Fruit fly (Drosophila melanogaster): ENCODE data around the gene CG33257.
A peak's percentile ranks its signal among the peaks of the same experiment; 100 is the strongest.

CG33257 gene

dm6 chr3L:16313985-16314384 is 32.1 kb upstream of the CG33257 start, which contains the start of gene CG13062:
TSS of gene CG13062 (plus strand) at chr3L:16314285.
- no peak for TF ChIP-seq br (optimal IDR thresholded peaks at IDR 0.05)
- TF ChIP-seq Hey (tag; optimal IDR thresholded peaks at IDR 0.05), result no peak
- no peak for TF ChIP-seq lov (optimal IDR thresholded peaks at IDR 0.05)
- 0 out of 3 replicates have a peak, but pooled peaks have one; percentile 22 for TF ChIP-seq lov (GFP tag; IDR thresholded peaks at IDR 0.05)
- no peak for TF ChIP-seq Ada2b (GFP tag; IDR thresholded peaks at IDR 0.05)
- no peak for TF ChIP-seq bab2 (GFP tag; optimal IDR thresholded peaks at IDR 0.05)
- no peak for TF ChIP-seq CG10431 (GFP tag; optimal IDR thresholded peaks at IDR 0.05)

- TF ChIP-seq jing (GFP tag; optimal IDR thresholded peaks at IDR 0.05) (no peak), CG1233 (GFP tag; optimal IDR thresholded peaks at IDR 0.05) (no peak), al (GFP tag; IDR thresholded peaks at IDR 0.05) (no peak), Dek (tag; optimal IDR thresholded peaks at IDR 0.05) (no peak)
These were observed 28.4 kb upstream of the CG33257 start, which contains the start of gene Nplp3 for dm6 chr3L:16317724-16318123. TSS of gene Nplp3 (plus strand) at chr3L:16318024.

DNA sequence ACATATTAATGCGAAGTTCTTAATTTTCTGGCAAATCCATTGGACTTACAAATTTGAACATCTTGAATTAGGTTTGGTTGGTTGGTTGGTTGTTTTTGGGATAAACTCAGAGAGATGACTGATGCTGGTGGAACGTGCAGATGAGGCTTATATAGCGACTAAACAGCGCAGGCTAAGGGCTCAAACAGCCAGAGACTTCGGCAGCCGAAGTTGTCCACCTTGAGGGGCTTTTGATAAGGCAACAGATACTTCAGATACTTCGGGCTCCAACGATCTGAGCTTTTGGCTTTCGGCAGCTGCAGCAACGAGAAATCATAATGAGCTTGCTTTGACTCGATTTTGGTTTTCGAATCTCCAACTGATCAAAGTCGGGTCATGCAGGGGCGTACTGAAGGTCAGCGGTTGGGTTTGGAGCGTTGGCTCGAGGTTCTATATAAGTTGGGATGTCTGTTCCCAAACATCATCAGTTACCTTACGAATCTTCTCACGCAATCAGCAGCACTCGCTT is 26.7 kb upstream of the CG33257 start, which contains the start of the genes CG13041 and CG13060:
Gene CG13041 (minus strand): TSS at position 128 of the 508 bp plus-strand sequence.
Gene CG13060 (plus strand): TSS at position 458 of the 508 bp plus-strand sequence.
- TF ChIP-seq CG6689 (GFP tag; IDR thresholded peaks at IDR 0.05) (no peak), chinmo (GFP tag; IDR thresholded peaks at IDR 0.05; ENCODE audit: partially characterized antibody) (0 out of 4 replicates have a peak, but pooled peaks have one; percentile 61), corto (GFP tag; optimal IDR thresholded peaks at IDR 0.05) (no peak), CG9876 (GFP tag; optimal IDR thresholded peaks at IDR 0.05) (no peak), CG4707 (GFP tag; optimal IDR thresholded peaks at IDR 0.05) (no peak), kay (GFP tag; optimal IDR thresholded peaks at IDR 0.05) (no peak), dati (GFP tag; IDR thresholded peaks at IDR 0.05) (no peak), CG8281 (tag; optimal IDR thresholded peaks at IDR 0.05) (no peak), Fer2 (tag; optimal IDR thresholded peaks at IDR 0.05) (no peak), CG8944 (GFP tag; optimal IDR thresholded peaks at IDR 0.05) (no peak), CG34224 (GFP tag; IDR thresholded peaks at IDR 0.05; ENCODE audit: partially characterized antibody) (no peak), lbe (GFP tag; optimal IDR thresholded peaks at IDR 0.05) (no peak), Deaf1 (tag; optimal IDR thresholded peaks at IDR 0.05) (peak; percentile 68), CG6654 (GFP tag; optimal IDR thresholded peaks at IDR 0.05) (no peak), CG7271 (tag; optimal IDR thresholded peaks at IDR 0.05) (no peak), CG8765 (GFP tag; IDR thresholded peaks at IDR 0.05) (no peak), bsh (GFP tag; optimal IDR thresholded peaks at IDR 0.05) (no peak)

DNA sequence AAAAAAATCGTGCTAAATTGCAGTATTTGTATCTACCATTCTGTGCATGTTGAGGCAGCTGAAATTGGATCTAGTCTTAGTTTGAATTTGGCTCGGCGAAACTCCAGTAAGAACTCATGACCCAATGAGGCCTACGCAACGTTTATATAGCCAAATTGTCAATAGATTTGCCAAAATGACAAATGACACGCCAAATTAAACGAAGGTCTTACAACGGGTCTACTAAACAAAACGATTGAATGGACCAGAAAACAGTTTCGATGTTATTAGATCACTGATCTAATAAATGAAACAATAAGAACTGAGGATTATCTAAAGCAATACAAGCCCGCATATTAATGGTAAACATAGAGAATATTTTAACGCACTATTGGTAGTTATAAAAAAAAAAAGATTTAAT is 25.0 kb upstream of the CG33257 start, which contains the start of gene CG42718:
Gene CG42718 (minus strand): TSS at position 101 of the 400 bp plus-strand sequence.
- TF ChIP-seq CG16779 (GFP tag; IDR thresholded peaks at IDR 0.05) (no peak), abd-A (tag; optimal IDR thresholded peaks at IDR 0.05) (no peak), jigr1 (GFP tag; IDR thresholded peaks at IDR 0.05) (no peak), Med (GFP tag) (no peak), CrebB (tag; optimal IDR thresholded peaks at IDR 0.05) (no peak), Stat92E (GFP tag; optimal IDR thresholded peaks at IDR 0.05) (no peak), CG15514 (GFP tag; optimal IDR thresholded peaks at IDR 0.05) (no peak), btn (GFP tag; optimal IDR thresholded peaks at IDR 0.05) (no peak), CG15073 (GFP tag; optimal IDR thresholded peaks at IDR 0.05) (no peak), grn (GFP tag; optimal IDR thresholded peaks at IDR 0.05) (no peak), Adf1 (GFP tag; IDR thresholded peaks at IDR 0.05) (no peak), CG33557 (GFP tag; optimal IDR thresholded peaks at IDR 0.05) (no peak), Dad (GFP tag; optimal IDR thresholded peaks at IDR 0.05) (no peak), CG32767 (GFP tag; IDR thresholded peaks at IDR 0.05) (no peak), eve (GFP tag; optimal IDR thresholded peaks at IDR 0.05) (no peak), HLH4C (GFP tag; IDR thresholded peaks at IDR 0.05; ENCODE audit: partially characterized antibody) (no peak)
